Fruit fly (Drosophila melanogaster): ENCODE measurements around the gene Arglu1.

dm6 chr2L:9907320-9908256 is 30.3 kb downstream of the Arglu1 start:
- no peak for TF ChIP-seq tx (GFP tag; optimal IDR thresholded peaks at IDR 0.05)
- peak; percentile 44; the same call in 1 of the 2 replicates for TF ChIP-seq klu (GFP tag; IDR thresholded peaks at IDR 0.05)
